Fruit fly (Drosophila melanogaster) whole organism, embryonic: ENCODE data around the gene CG14667.

ENCODE experiments used
- Antp ChIP-seq: fragments of 200-800 bp; sonication (Bioruptor generic); optimal IDR thresholded peaks from 3 replicates; lab custom pipeline; 2016; ENCODE audit warnings: missing biosample characterization, missing genetic modification characterization
- Asciz ChIP-seq: fragments of 200-800 bp; sonication (Bioruptor generic); optimal IDR thresholded peaks from 2 replicates; lab custom pipeline; 2017; ENCODE audit warnings: missing biosample characterization, mild to moderate bottlenecking, missing genetic modification characterization, missing genetic modification reagents
- Blimp-1 ChIP-seq: fragments of 200-800 bp; sonication (Bioruptor generic); optimal IDR thresholded peaks from 3 replicates; lab custom pipeline; 2018; ENCODE audit warnings: missing biosample characterization, missing genetic modification characterization, mild to moderate bottlenecking, moderate library complexity, missing genetic modification reagents
- BtbVII ChIP-seq: fragments of 200-800 bp; sonication (Bioruptor generic); optimal IDR thresholded peaks from 3 replicates; lab custom pipeline; 2017; ENCODE audit warnings: missing biosample characterization, mild to moderate bottlenecking, missing genetic modification characterization
- CG10209 ChIP-seq: fragments of 200-800 bp; sonication (Bioruptor generic); optimal IDR thresholded peaks from 3 replicates; lab custom pipeline; 2017; ENCODE audit warnings: missing biosample characterization, mild to moderate bottlenecking, missing genetic modification characterization, missing genetic modification reagents
- CG10565 ChIP-seq: fragments of 200-800 bp; sonication (Bioruptor generic); optimal IDR thresholded peaks from 3 replicates; lab custom pipeline; 2016; ENCODE audit warnings: missing biosample characterization, mild to moderate bottlenecking, missing genetic modification characterization
- CG11695 ChIP-seq: fragments of 200-800 bp; sonication (Bioruptor generic); IDR thresholded peaks from 3 replicates; pipeline ENCODE4 v1.3.6; 2022; ENCODE audit warnings: missing biosample characterization, missing genetic modification characterization
- CG13287 ChIP-seq: fragments of 200-800 bp; sonication (Bioruptor generic); IDR thresholded peaks from 2 replicates; pipeline ENCODE4 v1.3.6; 2022; ENCODE audit warnings: missing biosample characterization, missing genetic modification characterization; ENCODE audit not compliant: partially characterized antibody
- CG15011 ChIP-seq: fragments of 200-800 bp; sonication (Bioruptor generic); optimal IDR thresholded peaks from 3 replicates; lab custom pipeline; 2018; ENCODE audit warnings: missing biosample characterization, mild to moderate bottlenecking, missing genetic modification characterization
- CG33557 ChIP-seq: fragments of 200-800 bp; sonication (Bioruptor generic); optimal IDR thresholded peaks from 2 replicates; lab custom pipeline; 2019; ENCODE audit warnings: missing biosample characterization, mild to moderate bottlenecking, missing genetic modification characterization, moderate library complexity
- CG3726 ChIP-seq: fragments of 200-800 bp; sonication (Bioruptor generic); IDR thresholded peaks from 3 replicates; pipeline ENCODE4, ENCODE4 v1.3.6; 2022; ENCODE audit warnings: missing biosample characterization, missing genetic modification characterization
- CG3995 ChIP-seq: fragments of 200-800 bp; sonication (Bioruptor generic); optimal IDR thresholded peaks from 3 replicates; lab custom pipeline; 2016; ENCODE audit warnings: missing biosample characterization, missing genetic modification characterization
- CG5953 ChIP-seq: fragments of 200-800 bp; sonication (Bioruptor generic); IDR thresholded peaks from 2 replicates; pipeline ENCODE4 v1.3.6; 2022; ENCODE audit warnings: missing biosample characterization, missing genetic modification characterization
- CG7745 ChIP-seq: fragments of 200-800 bp; sonication (Bioruptor generic); optimal IDR thresholded peaks from 2 replicates; lab custom pipeline; 2018; ENCODE audit warnings: missing biosample characterization, mild to moderate bottlenecking, missing genetic modification characterization, moderate library complexity
- CG7987 ChIP-seq: fragments of 200-800 bp; sonication (Bioruptor generic); optimal IDR thresholded peaks from 2 replicates; lab custom pipeline; 2018; ENCODE audit warnings: missing biosample characterization, mild to moderate bottlenecking, missing genetic modification characterization, moderate library complexity
- CG8290 ChIP-seq, 3 experiments: fragments of 200-800 bp; sonication (Bioruptor generic); optimal IDR thresholded peaks; 2 replicates each; lab custom pipeline; 2016 to 2019; ENCODE audit warnings: missing biosample characterization in 3 of 3, missing genetic modification characterization in 3 of 3, mild to moderate bottlenecking in 2 of 3, moderate library complexity in 1 of 3
- CG8944 ChIP-seq: fragments of 200-800 bp; sonication (Bioruptor generic); optimal IDR thresholded peaks from 3 replicates; lab custom pipeline; 2016; ENCODE audit warnings: missing biosample characterization, missing genetic modification characterization
- Ets97D ChIP-seq: fragments of 200-800 bp; sonication (Bioruptor generic); optimal IDR thresholded peaks from 3 replicates; lab custom pipeline; 2016; ENCODE audit warnings: missing biosample characterization, missing genetic modification characterization
- Gug ChIP-seq: fragments of 200-800 bp; sonication (Bioruptor generic); IDR thresholded peaks from 4 replicates; pipeline ENCODE4 v1.3.6; 2022; ENCODE audit warnings: missing biosample characterization, missing genetic modification characterization
- Neu2 ChIP-seq: fragments of 200-800 bp; sonication (Bioruptor generic); optimal IDR thresholded peaks from 3 replicates; lab custom pipeline; 2016; ENCODE audit warnings: missing biosample characterization, missing genetic modification characterization, borderline replicate concordance
- Nf-YA ChIP-seq: fragments of 200-800 bp; sonication (Bioruptor generic); IDR thresholded peaks from 2 replicates; pipeline ENCODE4 v1.3.6; 2022; ENCODE audit warnings: missing biosample characterization, missing genetic modification characterization
- Nf-YC ChIP-seq: fragments of 200-800 bp; optimal IDR thresholded peaks from 3 replicates; lab custom pipeline; 2019; ENCODE audit warnings: missing biosample characterization, mild to moderate bottlenecking, missing genetic modification characterization, moderate library complexity
- Pdp1 ChIP-seq, 2 experiments: fragments of 200-800 bp; sonication (Bioruptor generic); optimal IDR thresholded peaks; 3 replicates each; lab custom pipeline; 2016; ENCODE audit warnings: missing biosample characterization in 2 of 2, missing genetic modification characterization in 2 of 2, mild to moderate bottlenecking in 1 of 2, moderate library complexity in 1 of 2
- Poxn ChIP-seq: fragments of 200-800 bp; sonication (Bioruptor generic); IDR thresholded peaks from 2 replicates; pipeline ENCODE4 v1.3.6; 2022; ENCODE audit warnings: missing biosample characterization, missing genetic modification characterization
- Sry-β ChIP-seq: fragments of 200-800 bp; sonication (Bioruptor generic); optimal IDR thresholded peaks from 2 replicates; lab custom pipeline; 2018; ENCODE audit warnings: missing biosample characterization, mild to moderate bottlenecking, missing genetic modification characterization, moderate library complexity
- Xbp1 ChIP-seq: fragments of 200-800 bp; sonication (Bioruptor generic); optimal IDR thresholded peaks from 3 replicates; lab custom pipeline; 2016; ENCODE audit warnings: missing biosample characterization, mild to moderate bottlenecking, missing genetic modification characterization
- ab ChIP-seq: fragments of 200-800 bp; sonication (Bioruptor generic); optimal IDR thresholded peaks from 2 replicates; lab custom pipeline; 2016; ENCODE audit warnings: missing biosample characterization, missing genetic modification characterization
- abd-A ChIP-seq: fragments of 200-800 bp; sonication (Bioruptor generic); optimal IDR thresholded peaks from 3 replicates; lab custom pipeline; 2019; ENCODE audit warnings: missing biosample characterization, mild to moderate bottlenecking, missing genetic modification characterization, moderate library complexity
- al ChIP-seq: fragments of 200-800 bp; sonication (Bioruptor generic); IDR thresholded peaks from 2 replicates; pipeline ENCODE4 v1.3.6; 2022; ENCODE audit warnings: missing biosample characterization, missing genetic modification characterization
- crol ChIP-seq: fragments of 200-800 bp; sonication (Bioruptor generic); IDR thresholded peaks from 2 replicates; pipeline ENCODE4 v1.3.6; 2022; ENCODE audit warnings: missing biosample characterization, missing genetic modification characterization
- disco-r ChIP-seq: fragments of 200-800 bp; sonication (Bioruptor generic); optimal IDR thresholded peaks from 2 replicates; lab custom pipeline; 2016; ENCODE audit warnings: missing biosample characterization, missing genetic modification characterization
- ems ChIP-seq: fragments of 200-800 bp; sonication (Bioruptor generic); optimal IDR thresholded peaks from 3 replicates; lab custom pipeline; 2016; ENCODE audit warnings: missing biosample characterization, missing genetic modification characterization
- fd3F ChIP-seq: fragments of 200-800 bp; sonication (Bioruptor generic); optimal IDR thresholded peaks from 2 replicates; lab custom pipeline; 2018; ENCODE audit warnings: missing biosample characterization, mild to moderate bottlenecking, missing genetic modification characterization, moderate library complexity
- gcm ChIP-seq: fragments of 200-800 bp; sonication (Bioruptor generic); optimal IDR thresholded peaks from 2 replicates; lab custom pipeline; 2019; ENCODE audit warnings: missing biosample characterization, mild to moderate bottlenecking, missing genetic modification characterization, moderate library complexity
- h ChIP-seq: fragments of >200 bp; optimal IDR thresholded peaks from 2 replicates; lab custom pipeline; 2017
- ind ChIP-seq: fragments of 200-800 bp; sonication (Bioruptor generic); optimal IDR thresholded peaks from 3 replicates; lab custom pipeline; 2016; ENCODE audit warnings: missing biosample characterization, missing genetic modification characterization
- lab ChIP-seq: fragments of 200-800 bp; sonication (Bioruptor generic); optimal IDR thresholded peaks from 3 replicates; lab custom pipeline; 2017; ENCODE audit warnings: missing biosample characterization, missing genetic modification characterization, mild to moderate bottlenecking, moderate library complexity, missing genetic modification reagents
- lola ChIP-seq, 3 experiments: fragments of >200 bp in 2 of 3; fragments of 200-800 bp in 1 of 3; sonication (Bioruptor generic) in 1 of 3; optimal IDR thresholded peaks; 2 replicates each; lab custom pipeline; 2017 to 2019; ENCODE audit warnings: missing biosample characterization in 3 of 3, missing genetic modification characterization in 3 of 3, mild to moderate bottlenecking in 1 of 3, moderate library complexity in 1 of 3
- luna ChIP-seq: fragments of 200-800 bp; sonication (Bioruptor generic); optimal IDR thresholded peaks from 2 replicates; lab custom pipeline; 2016; ENCODE audit warnings: missing biosample characterization, missing genetic modification characterization
- nerfin-1 ChIP-seq: fragments of 200-800 bp; sonication (Bioruptor generic); optimal IDR thresholded peaks from 3 replicates; lab custom pipeline; 2019; ENCODE audit warnings: missing biosample characterization, mild to moderate bottlenecking, missing genetic modification characterization, moderate library complexity
- oc ChIP-seq: fragments of 200-800 bp; sonication (Bioruptor generic); optimal IDR thresholded peaks from 2 replicates; lab custom pipeline; 2018; ENCODE audit warnings: missing biosample characterization, mild to moderate bottlenecking, missing genetic modification characterization, moderate library complexity
- pan ChIP-seq, 4 experiments: fragments of >200 bp in 3 of 4; fragments of 200-800 bp in 1 of 4; sonication (Bioruptor generic) in 1 of 4; optimal IDR thresholded peaks in 3 of 4; IDR thresholded peaks in 1 of 4; 2 replicates each; pipeline versions ENCODE4 v1.3.6 to Lab custom; 2017 to 2022; ENCODE audit warnings: missing biosample characterization in 2 of 4, missing genetic modification characterization in 2 of 4, mixed read lengths in 1 of 4
- pfk ChIP-seq: fragments of 200-800 bp; sonication (Bioruptor generic); optimal IDR thresholded peaks from 2 replicates; lab custom pipeline; 2018; ENCODE audit warnings: missing biosample characterization, mild to moderate bottlenecking, missing genetic modification characterization, moderate library complexity
- pum ChIP-seq: fragments of 200-800 bp; sonication (Bioruptor generic); optimal IDR thresholded peaks from 2 replicates; lab custom pipeline; 2016; ENCODE audit warnings: missing biosample characterization, missing genetic modification characterization
- ro ChIP-seq: fragments of 200-800 bp; sonication (Bioruptor generic); IDR thresholded peaks from 2 replicates; pipeline ENCODE4 v1.3.6; 2022; ENCODE audit warnings: missing biosample characterization, missing genetic modification characterization
- ssp ChIP-seq: fragments of 200-800 bp; sonication (Bioruptor generic); IDR thresholded peaks from 2 replicates; pipeline ENCODE4 v1.3.6; 2022; ENCODE audit warnings: missing biosample characterization, missing genetic modification characterization
- stc ChIP-seq: fragments of 200-800 bp; sonication (Bioruptor generic); IDR thresholded peaks from 2 replicates; pipeline ENCODE4 v1.3.6; 2022; ENCODE audit warnings: missing biosample characterization, missing genetic modification characterization
- tin ChIP-seq: fragments of 200-800 bp; sonication (Bioruptor generic); optimal IDR thresholded peaks from 3 replicates; lab custom pipeline; 2016; ENCODE audit warnings: missing biosample characterization, missing genetic modification characterization
- zfh1 ChIP-seq: fragments of 200-800 bp; sonication (Bioruptor generic); IDR thresholded peaks from 3 replicates; pipeline ENCODE4 v1.3.6; 2022; ENCODE audit warnings: missing biosample characterization, missing genetic modification characterization

Gene CG14667

DNA sequence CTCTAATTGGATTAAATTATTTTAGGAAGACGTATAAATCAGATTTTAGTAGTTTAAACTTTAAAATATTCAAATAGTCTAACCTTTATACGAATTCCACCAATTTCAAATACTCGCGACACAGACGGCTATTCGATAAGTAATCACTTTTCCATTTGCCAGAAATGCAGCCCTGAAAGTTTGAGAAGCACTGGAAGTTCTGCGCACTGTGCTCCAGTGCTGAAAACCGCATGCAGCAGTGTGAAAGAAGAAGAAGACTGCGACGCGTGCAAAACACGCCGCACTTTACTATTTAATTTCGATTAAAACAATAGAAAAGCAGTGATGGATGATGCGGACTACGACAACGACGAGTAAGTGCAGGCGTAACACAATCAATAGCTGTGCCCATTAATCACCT lies 3.3 kb upstream of the CG14667 start, which contains the start of gene Polr2F (continued):
- TF ChIP-seq lola (GFP tag; optimal IDR thresholded peaks at IDR 0.05; lab: Kevin White, UChicago) (peak in 1 of 3 experiments; percentile 51), CG15011 (GFP tag; lab: Kevin White, UChicago) (no peak), al (peak; percentile 65), Nf-YC (peak; percentile 70), stc (GFP tag; lab: Robert Waterston, UW) (no peak), ems (GFP tag; lab: Kevin White, UChicago) (peak; percentile 90), oc (peak; percentile 46), Nf-YA (GFP tag; lab: Robert Waterston, UW) (no peak), ssp (GFP tag; lab: Robert Waterston, UW) (peak; percentile 67), nerfin-1 (tag; lab: Kevin White, UChicago) (peak; percentile 55), ro (no peak), zfh1 (GFP tag; lab: Robert Waterston, UW) (peak; percentile 81), pan (optimal IDR thresholded peaks at IDR 0.05; lab: Kevin White, UChicago) (no peak), pan (GFP tag; optimal IDR thresholded peaks at IDR 0.05 in 1 of 2, IDR thresholded peaks at IDR 0.05 in 1 of 2) (peak in 1 of 2 experiments; percentile 75), CG3726 (peak; percentile 17; the same call in 1 of the 3 replicates), CG13287 (GFP tag; lab: Robert Waterston, UW) (peak; percentile 70), luna (GFP tag; lab: Kevin White, UChicago) (peak; percentile 84), Asciz (GFP tag; lab: Kevin White, UChicago) (peak; percentile 52), CG10565 (GFP tag; lab: Kevin White, UChicago) (no peak), CG7987 (GFP tag; lab: Kevin White, UChicago) (peak; percentile 82), ind (GFP tag; lab: Kevin White, UChicago) (peak; percentile 91), tin (GFP tag; lab: Kevin White, UChicago) (peak; percentile 92), BtbVII (GFP tag; lab: Kevin White, UChicago) (peak; percentile 48), Blimp-1 (GFP tag; lab: Kevin White, UChicago) (peak; percentile 51), crol (GFP tag; lab: Robert Waterston, UW) (no peak), abd-A (tag; lab: Kevin White, UChicago) (no peak), Poxn (GFP tag; lab: Robert Waterston, UW) (no peak; the same call in 1 of the 2 replicates), CG3995 (GFP tag; lab: Kevin White, UChicago) (peak; percentile 96), CG8290 (GFP tag; optimal IDR thresholded peaks at IDR 0.05; lab: Kevin White, UChicago) (peak; percentile 89), CG8290 (tag; optimal IDR thresholded peaks at IDR 0.05; lab: Kevin White, UChicago) (peak in 1 of 2 experiments; percentile 95), Antp (GFP tag; lab: Kevin White, UChicago) (peak; percentile 96), Neu2 (GFP tag; lab: Kevin White, UChicago) (peak; percentile 20), pfk (GFP tag; lab: Kevin White, UChicago) (peak; percentile 61), pum (GFP tag; lab: Kevin White, UChicago) (peak; percentile 90), disco-r (GFP tag; lab: Kevin White, UChicago) (peak; percentile 72), lab (GFP tag; lab: Kevin White, UChicago) (peak; percentile 87), CG11695 (GFP tag; lab: Robert Waterston, UW) (peak; percentile 19; the same call in 1 of the 3 replicates), gcm (GFP tag; lab: Kevin White, UChicago) (peak; percentile 17), Ets97D (peak; percentile 96), ab (peak; percentile 63), Gug (GFP tag; lab: Robert Waterston, UW) (peak; percentile 78; the same call in 3 of the 4 replicates), Pdp1 (GFP tag; optimal IDR thresholded peaks at IDR 0.05; lab: Kevin White, UChicago) (peak; percentile 76 to 89), Xbp1 (GFP tag; lab: Kevin White, UChicago) (peak; percentile 93), CG33557 (GFP tag; lab: Kevin White, UChicago) (peak; percentile 63), CG7745 (tag; lab: Kevin White, UChicago) (no peak), CG8944 (GFP tag; lab: Kevin White, UChicago) (peak; percentile 92), h (no peak), Sry-β (GFP tag; lab: Kevin White, UChicago) (peak; percentile 34), CG5953 (peak; percentile 51; the same call in 1 of the 2 replicates), fd3F (GFP tag; lab: Kevin White, UChicago) (peak; percentile 70), CG10209 (GFP tag; lab: Kevin White, UChicago) (peak; percentile 76)
